Worm (Caenorhabditis elegans) whole organism, young adult: ENCODE measurements around the gene deb-1.

Experiments used
- B0019.2 ChIP-seq: fragments of 200-800 bp; sonication (Bioruptor generic); conservative IDR thresholded peaks from 2 replicates; pipeline ENCODE4 v1.3.6; 2022; ENCODE audit warnings: missing genetic modification reagents, missing genetic modification characterization, missing compliant biosample characterization
- C17E4.6 ChIP-seq: fragments of 200-800 bp; sonication (Bioruptor generic); IDR thresholded peaks from 2 replicates; pipeline ENCODE4 v1.3.6; 2022; ENCODE audit warnings: missing genetic modification reagents, missing genetic modification characterization, missing compliant biosample characterization
- D2030.7 ChIP-seq: fragments of 200-800 bp; sonication (Bioruptor generic); IDR thresholded peaks from 2 replicates; pipeline ENCODE4 v1.3.6; 2022; ENCODE audit warnings: missing genetic modification reagents, missing genetic modification characterization, missing compliant biosample characterization
- F10E7.11 ChIP-seq: sonication (generic microtip); optimal IDR thresholded peaks from 2 replicates; lab custom pipeline; 2017; ENCODE audit warnings: mild to moderate bottlenecking, missing genetic modification characterization, moderate library complexity, missing compliant biosample characterization
- F33H1.4 ChIP-seq: fragments of 200-800 bp; sonication (Bioruptor generic); IDR thresholded peaks from 2 replicates; pipeline ENCODE4 v1.3.6; 2022; ENCODE audit warnings: missing genetic modification reagents, missing genetic modification characterization, missing compliant biosample characterization
- F57C9.4 ChIP-seq: sonication (generic microtip); optimal IDR thresholded peaks from 2 replicates; lab custom pipeline; 2017; ENCODE audit warnings: mild to moderate bottlenecking, missing genetic modification characterization, missing compliant biosample characterization
- K12H6.12 ChIP-seq: fragments of 200-800 bp; sonication (Bioruptor generic); optimal IDR thresholded peaks from 2 replicates; lab custom pipeline; 2018; ENCODE audit warnings: mild to moderate bottlenecking, missing genetic modification characterization, missing compliant biosample characterization
- T26A5.8 ChIP-seq: sonication (generic microtip); optimal IDR thresholded peaks from 2 replicates; lab custom pipeline; 2016; ENCODE audit warnings: missing genetic modification characterization, missing compliant biosample characterization
- Y53G8AR.9 ChIP-seq: fragments of 200-800 bp; sonication (Bioruptor generic); conservative IDR thresholded peaks from 2 replicates; pipeline ENCODE4 v1.3.6; 2022; ENCODE audit warnings: missing genetic modification reagents, missing genetic modification characterization, missing compliant biosample characterization
- Y79H2A.3 ChIP-seq: fragments of 200-800 bp; sonication (Bioruptor generic); conservative IDR thresholded peaks from 2 replicates; pipeline ENCODE4 v1.3.6; 2022; ENCODE audit warnings: missing genetic modification reagents, missing genetic modification characterization, missing compliant biosample characterization
- Y95B8A.8 ChIP-seq: fragments of 200-800 bp; sonication (Bioruptor generic); IDR thresholded peaks from 2 replicates; pipeline ENCODE4 v1.3.6; 2022; ENCODE audit warnings: missing genetic modification reagents, missing genetic modification characterization, missing compliant biosample characterization
- ama-1 ChIP-seq, 3 experiments: fragments of 150-350 bp in 1 of 3; sonication (generic microtip) in 2 of 3; optimal IDR thresholded peaks; 2 replicates each; lab custom pipeline; 2014 to 2018; ENCODE audit warnings: missing biosample characterization in 2 of 3, missing genetic modification characterization in 2 of 3, missing genetic modification reagents in 2 of 3
- aptf-3 ChIP-seq: fragments of 200-800 bp; sonication (Bioruptor generic); IDR thresholded peaks from 2 replicates; pipeline ENCODE4 v1.3.6; 2022; ENCODE audit warnings: missing genetic modification characterization, missing compliant biosample characterization
- atf-7 ChIP-seq: sonication (generic microtip); optimal IDR thresholded peaks from 2 replicates; lab custom pipeline; 2017; ENCODE audit warnings: mild to moderate bottlenecking, missing genetic modification characterization, missing compliant biosample characterization
- athp-1 ChIP-seq: sonication (generic microtip); optimal IDR thresholded peaks from 2 replicates; lab custom pipeline; 2017; ENCODE audit warnings: mild to moderate bottlenecking, missing genetic modification characterization, missing compliant biosample characterization
- attf-3 ChIP-seq: fragments of 200-800 bp; sonication (Bioruptor generic); conservative IDR thresholded peaks from 2 replicates; pipeline ENCODE4 v1.3.6; 2022; ENCODE audit warnings: missing genetic modification reagents, missing genetic modification characterization, missing compliant biosample characterization
- attf-5 ChIP-seq: fragments of 200-800 bp; sonication (Bioruptor generic); optimal IDR thresholded peaks from 2 replicates; lab custom pipeline; 2018; ENCODE audit warnings: mild to moderate bottlenecking, missing genetic modification characterization, missing compliant biosample characterization
- attf-6 ChIP-seq: fragments of 200-800 bp; sonication (Bioruptor generic); IDR thresholded peaks from 2 replicates; pipeline ENCODE4 v1.3.6; 2022; ENCODE audit warnings: missing genetic modification reagents, missing genetic modification characterization, missing compliant biosample characterization
- bed-1 ChIP-seq: fragments of 200-800 bp; sonication (Bioruptor generic); IDR thresholded peaks from 2 replicates; pipeline ENCODE4 v1.3.6; 2022; ENCODE audit warnings: missing genetic modification reagents, missing genetic modification characterization, missing compliant biosample characterization
- cebp-1 ChIP-seq, 2 experiments: fragments of 200-800 bp in 1 of 2; sonication (Bioruptor generic) in 1 of 2; sonication (generic microtip) in 1 of 2; IDR thresholded peaks in 1 of 2; optimal IDR thresholded peaks in 1 of 2; 2 replicates each; pipeline versions ENCODE4 v1.3.6 to Lab custom; 2017 to 2022; ENCODE audit warnings: missing compliant biosample characterization in 2 of 2, missing genetic modification characterization in 2 of 2, mild to moderate bottlenecking in 1 of 2, missing genetic modification reagents in 1 of 2, moderate library complexity in 1 of 2
- ceh-79 ChIP-seq: sonication (generic microtip); optimal IDR thresholded peaks from 2 replicates; lab custom pipeline; 2017; ENCODE audit warnings: mild to moderate bottlenecking, missing genetic modification characterization, missing compliant biosample characterization
- chd-7 ChIP-seq: sonication (generic microtip); optimal IDR thresholded peaks from 2 replicates; lab custom pipeline; 2016; ENCODE audit warnings: mild to moderate bottlenecking, missing genetic modification characterization, moderate library complexity, missing compliant biosample characterization
- die-1 ChIP-seq: sonication (generic microtip); optimal IDR thresholded peaks from 2 replicates; lab custom pipeline; 2016; ENCODE audit warnings: missing genotype, mild to moderate bottlenecking, missing genetic modification characterization, missing compliant biosample characterization
- egrh-3 ChIP-seq: fragments of 200-800 bp; sonication (Bioruptor generic); IDR thresholded peaks from 2 replicates; pipeline ENCODE4 v1.3.6; 2022; ENCODE audit warnings: missing genetic modification reagents, missing genetic modification characterization, missing compliant biosample characterization
- ekl-4 ChIP-seq: fragments of 200-800 bp; sonication (Bioruptor generic); IDR thresholded peaks from 2 replicates; pipeline ENCODE4 v1.3.6; 2022; ENCODE audit warnings: missing genetic modification reagents, missing genetic modification characterization, missing compliant biosample characterization
- hmg-1.2 ChIP-seq: fragments of 200-800 bp; sonication (Bioruptor generic); IDR thresholded peaks from 2 replicates; pipeline ENCODE4 v1.3.6; 2022; ENCODE audit warnings: missing genetic modification reagents, missing genetic modification characterization, missing compliant biosample characterization
- hrde-1 ChIP-seq: sonication (generic microtip); optimal IDR thresholded peaks from 2 replicates; lab custom pipeline; 2016; ENCODE audit warnings: missing genetic modification characterization, mild to moderate bottlenecking, missing compliant biosample characterization, moderate library complexity, missing genotype, missing genetic modification reagents, borderline replicate concordance
- let-607 ChIP-seq, 2 experiments: fragments of 200-800 bp in 1 of 2; sonication (Bioruptor generic) in 1 of 2; sonication (generic microtip) in 1 of 2; optimal IDR thresholded peaks; 2 replicates each; lab custom pipeline; 2016 to 2018; ENCODE audit warnings: mild to moderate bottlenecking in 2 of 2, missing compliant biosample characterization in 2 of 2, missing genetic modification characterization in 2 of 2, moderate library complexity in 2 of 2, missing genotype in 1 of 2
- nfya-1 ChIP-seq: sonication (generic microtip); optimal IDR thresholded peaks from 2 replicates; lab custom pipeline; 2017; ENCODE audit warnings: antibody characterized with exemption, missing compliant biosample characterization, missing genetic modification characterization, borderline replicate concordance; ENCODE audit not compliant: insufficient read depth
- nhr-179 ChIP-seq: sonication (generic microtip); optimal IDR thresholded peaks from 2 replicates; lab custom pipeline; 2016; ENCODE audit warnings: mild to moderate bottlenecking, missing genetic modification characterization, missing compliant biosample characterization
- nhr-90 ChIP-seq: sonication (generic microtip); optimal IDR thresholded peaks from 2 replicates; lab custom pipeline; 2016; ENCODE audit warnings: missing genotype, mild to moderate bottlenecking, missing genetic modification characterization, missing compliant biosample characterization
- pha-4 ChIP-seq: fragments of 150-350 bp; sonication (generic microtip); optimal IDR thresholded peaks from 2 replicates; lab custom pipeline; 2014; ENCODE audit warnings: missing biosample characterization, missing genetic modification reagents, missing genetic modification characterization
- rec-8 ChIP-seq, 2 experiments: sonication (generic microtip); optimal IDR thresholded peaks; 2 replicates each; lab custom pipeline; 2016; ENCODE audit warnings: mild to moderate bottlenecking in 2 of 2, missing genetic modification characterization in 2 of 2, missing genetic modification reagents in 2 of 2, missing genotype in 2 of 2, missing biosample characterization in 1 of 2, missing compliant biosample characterization in 1 of 2, moderate library complexity in 1 of 2
- rpc-1 ChIP-seq, 2 experiments: fragments of 150-350 bp in 1 of 2; sonication (generic microtip) in 1 of 2; optimal IDR thresholded peaks; 2 replicates each; lab custom pipeline; 2014 to 2018; ENCODE audit warnings: missing biosample characterization in 1 of 2, missing genetic modification characterization in 1 of 2, missing genetic modification reagents in 1 of 2, missing genotype in 1 of 2
- sdz-38 ChIP-seq: sonication (generic microtip); optimal IDR thresholded peaks from 2 replicates; lab custom pipeline; 2016; ENCODE audit warnings: missing genotype, missing genetic modification characterization, missing compliant biosample characterization
- sea-2 ChIP-seq: fragments of 200-800 bp; sonication (Bioruptor generic); IDR thresholded peaks from 2 replicates; pipeline ENCODE4 v1.3.6; 2022; ENCODE audit warnings: missing genetic modification characterization, missing compliant biosample characterization
- snpc-3.4 ChIP-seq: sonication (generic microtip); optimal IDR thresholded peaks from 2 replicates; lab custom pipeline; 2017; ENCODE audit warnings: missing genetic modification characterization, mild to moderate bottlenecking, missing compliant biosample characterization, antibody characterized with exemption, moderate library complexity, missing genotype, missing genetic modification reagents
- somi-1 ChIP-seq: fragments of 200-800 bp; sonication (Bioruptor generic); optimal IDR thresholded peaks from 2 replicates; lab custom pipeline; 2018; ENCODE audit warnings: mild to moderate bottlenecking, missing genetic modification characterization, missing compliant biosample characterization
- sptf-2 ChIP-seq: fragments of 200-800 bp; sonication (Bioruptor generic); optimal IDR thresholded peaks from 2 replicates; lab custom pipeline; 2018; ENCODE audit warnings: mild to moderate bottlenecking, missing genetic modification characterization, missing compliant biosample characterization
- tbp1 ChIP-seq: fragments of 200-800 bp; sonication (Bioruptor generic); optimal IDR thresholded peaks from 2 replicates; lab custom pipeline; 2018; ENCODE audit warnings: mild to moderate bottlenecking, missing genetic modification characterization, missing compliant biosample characterization
- tbx-9 ChIP-seq: sonication (generic microtip); optimal IDR thresholded peaks from 2 replicates; lab custom pipeline; 2016; ENCODE audit warnings: borderline replicate concordance, missing genetic modification characterization, inconsistent platforms, missing compliant biosample characterization
- tlf-1 ChIP-seq: fragments of 200-800 bp; sonication (Bioruptor generic); optimal IDR thresholded peaks from 2 replicates; lab custom pipeline; 2018; ENCODE audit warnings: mild to moderate bottlenecking, missing genetic modification characterization, missing compliant biosample characterization
- zim-3 ChIP-seq: sonication (generic microtip); optimal IDR thresholded peaks from 2 replicates; lab custom pipeline; 2017; ENCODE audit warnings: mild to moderate bottlenecking, missing genetic modification characterization, moderate library complexity, missing compliant biosample characterization
- ztf-25 ChIP-seq: fragments of 200-800 bp; sonication (Bioruptor generic); IDR thresholded peaks from 2 replicates; pipeline ENCODE4 v1.3.6; 2022; ENCODE audit warnings: missing genetic modification reagents, missing genetic modification characterization, missing compliant biosample characterization
- ztf-28 ChIP-seq: fragments of 200-800 bp; sonication (Bioruptor generic); IDR thresholded peaks from 2 replicates; pipeline ENCODE4 v1.3.6; 2022; ENCODE audit warnings: missing genetic modification reagents, missing genetic modification characterization, missing compliant biosample characterization
- ztf-3 ChIP-seq: fragments of 200-800 bp; sonication (Bioruptor generic); optimal IDR thresholded peaks from 2 replicates; lab custom pipeline; 2018; ENCODE audit warnings: mild to moderate bottlenecking, missing genetic modification characterization, missing compliant biosample characterization
- ztf-6 ChIP-seq: fragments of 200-800 bp; sonication (Bioruptor generic); IDR thresholded peaks from 2 replicates; pipeline ENCODE4 v1.3.6; 2022; ENCODE audit warnings: missing genetic modification reagents, missing genetic modification characterization, missing compliant biosample characterization

The deb-1 gene

DNA sequence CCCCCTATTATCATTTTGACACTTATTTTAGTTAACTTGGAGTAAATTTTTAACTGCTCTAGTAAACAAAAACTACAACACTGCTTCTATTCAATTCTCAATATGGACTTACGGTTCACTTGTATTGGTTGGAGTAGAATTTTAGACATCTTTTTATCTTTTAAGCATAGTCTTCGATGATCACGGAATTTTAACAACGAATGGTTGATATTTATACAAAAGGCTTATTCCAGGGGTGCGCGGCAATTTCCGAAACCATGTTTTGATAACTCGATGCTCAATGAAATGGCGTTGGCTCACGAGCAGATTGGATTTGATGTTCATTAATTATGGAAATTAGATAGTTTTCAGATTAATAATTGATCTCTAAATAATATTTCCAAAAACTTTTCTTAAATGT, 50.6 kb downstream of the deb-1 start (continued):
- no peak for TF ChIP-seq sdz-38 (tag; lab: Kevin White, UChicago)
- TF ChIP-seq ztf-6 (GFP tag; lab: Robert Waterston, UW) = no peak
- peak; percentile 42 for TF ChIP-seq tlf-1 (GFP tag; lab: Kevin White, UChicago)
- TF ChIP-seq egrh-3 = no peak
- peak; percentile 3 for TF ChIP-seq F57C9.4
- peak; percentile 57; the same call in 1 of the 2 replicates for TF ChIP-seq C17E4.6 (GFP tag; lab: Robert Waterston, UW)
- peak; percentile 35 for TF ChIP-seq tbp1
- TF ChIP-seq ztf-25 (GFP tag; lab: Robert Waterston, UW) = 0 out of 2 replicates have a peak, but pooled peaks have one; percentile 28
- TF ChIP-seq aptf-3 (GFP tag; lab: Robert Waterston, UW) = no peak
- TF ChIP-seq hrde-1 = peak; percentile 96
- peak; percentile 72 for TF ChIP-seq chd-7
- TF ChIP-seq ztf-28 = no peak
- no peak for TF ChIP-seq B0019.2 (GFP tag; lab: Robert Waterston, UW)
- peak; percentile 60 for TF ChIP-seq D2030.7 (GFP tag; lab: Robert Waterston, UW)
- TF ChIP-seq sptf-2 = no peak
- TF ChIP-seq pha-4 = no peak
- no peak for TF ChIP-seq attf-5 (GFP tag; lab: Kevin White, UChicago)
- no peak for TF ChIP-seq ztf-3 (GFP tag; lab: Kevin White, UChicago)
- TF ChIP-seq snpc-3.4 = peak; percentile 85
- TF ChIP-seq atf-7 = peak; percentile 39
- no peak for TF ChIP-seq attf-3
- TF ChIP-seq rec-8 (tag; optimal IDR thresholded peaks at IDR 0.05; lab: Kevin White, UChicago) = peak; percentile 30 to 60
- peak; percentile 83 for TF ChIP-seq attf-6
- TF ChIP-seq F10E7.11 = peak; percentile 72
- TF ChIP-seq nhr-179 (tag; lab: Kevin White, UChicago) = no peak
- TF ChIP-seq K12H6.12 (tag; lab: Kevin White, UChicago) = no peak
- peak; percentile 58; the same call in 1 of the 2 replicates for TF ChIP-seq Y79H2A.3 (GFP tag; lab: Robert Waterston, UW)
- TF ChIP-seq somi-1 (GFP tag; lab: Kevin White, UChicago) = no peak
- TF ChIP-seq bed-1 (GFP tag; lab: Robert Waterston, UW) = 0 out of 2 replicates have a peak, but pooled peaks have one; percentile 72
- peak; percentile 91 for TF ChIP-seq ekl-4 (GFP tag; lab: Robert Waterston, UW)
- TF ChIP-seq ceh-79 (tag; lab: Kevin White, UChicago) = no peak
- TF ChIP-seq nfya-1 (tag; lab: Kevin White, UChicago) = no peak
- peak; percentile 51 for TF ChIP-seq T26A5.8 (tag; lab: Kevin White, UChicago)
- no peak for TF ChIP-seq sea-2 (GFP tag; lab: Robert Waterston, UW)
- no peak for TF ChIP-seq zim-3 (tag; lab: Kevin White, UChicago)
- TF ChIP-seq hmg-1.2 = peak; percentile 39; the same call in 1 of the 2 replicates
- TF ChIP-seq tbx-9 (tag; lab: Kevin White, UChicago) = no peak
- TF ChIP-seq rpc-1 (optimal IDR thresholded peaks at IDR 0.05; lab: Kevin White, UChicago) = no peak
- no peak for TF ChIP-seq rpc-1 (tag; optimal IDR thresholded peaks at IDR 0.05; lab: Kevin White, UChicago)
- peak; percentile 84 for TF ChIP-seq Y95B8A.8 (GFP tag; lab: Robert Waterston, UW)
- TF ChIP-seq nhr-90 (tag; lab: Kevin White, UChicago) = no peak
- no peak for TF ChIP-seq ama-1 (optimal IDR thresholded peaks at IDR 0.05; lab: Kevin White, UChicago)
- TF ChIP-seq ama-1 (GFP tag; optimal IDR thresholded peaks at IDR 0.05; lab: Kevin White, UChicago) = peak; percentile 39 to 80
- TF ChIP-seq athp-1 (tag; lab: Kevin White, UChicago) = peak; percentile 55
- peak; percentile 50 for TF ChIP-seq F33H1.4 (GFP tag; lab: Robert Waterston, UW)
- TF ChIP-seq cebp-1 (GFP tag; IDR thresholded peaks at IDR 0.05; lab: Robert Waterston, UW) = no peak
- peak; percentile 55 for TF ChIP-seq cebp-1 (tag; optimal IDR thresholded peaks at IDR 0.05; lab: Kevin White, UChicago)
- no peak for TF ChIP-seq let-607 (tag; optimal IDR thresholded peaks at IDR 0.05; lab: Kevin White, UChicago)
- TF ChIP-seq die-1 (tag; lab: Kevin White, UChicago) = peak; percentile 28
- TF ChIP-seq Y53G8AR.9 = peak; percentile 94
